Worm (Caenorhabditis elegans): Measurements from ENCODE around the gene C06A1.7.

Gene C06A1.7

DNA sequence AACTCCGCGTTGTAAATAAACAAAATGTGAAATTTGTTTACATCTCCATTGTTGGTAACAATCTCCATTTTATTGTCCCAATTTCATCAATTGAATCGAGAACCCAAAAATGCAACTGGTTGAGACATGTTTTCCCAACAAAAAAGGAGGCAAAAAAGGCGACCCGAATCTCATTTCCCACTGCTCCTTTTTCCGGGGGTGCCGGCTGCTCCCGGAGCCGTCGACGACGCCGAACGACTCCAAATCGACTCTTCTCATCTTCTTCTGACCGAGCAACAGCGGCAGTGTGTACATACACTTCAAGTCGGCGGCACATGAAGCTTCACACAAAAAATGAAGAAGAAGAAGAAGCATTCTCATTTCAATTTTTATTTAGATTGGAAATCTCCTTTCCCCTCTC lies 1.8 kb downstream of the C06A1.7 start:
- TF ChIP-seq cnd-1 (tag; optimal IDR thresholded peaks at IDR 0.05) (no peak), unc-62 (GFP tag; optimal IDR thresholded peaks at IDR 0.05) (no peak), drap-1 (GFP tag; optimal IDR thresholded peaks at IDR 0.05) (no peak), bed-3 (GFP tag; optimal IDR thresholded peaks at IDR 0.05) (no peak), M03D4.4 (tag; optimal IDR thresholded peaks at IDR 0.05) (no peak), nhr-2 (tag; optimal IDR thresholded peaks at IDR 0.05) (no peak), hlh-1 (tag; optimal IDR thresholded peaks at IDR 0.05) (no peak), unc-39 (tag; optimal IDR thresholded peaks at IDR 0.05) (no peak), pha-4 (tag; optimal IDR thresholded peaks at IDR 0.05) (no peak), nhr-76 (tag; optimal IDR thresholded peaks at IDR 0.05) (no peak), nhr-12 (tag; optimal IDR thresholded peaks at IDR 0.05) (no peak), sem-2 (GFP tag; optimal IDR thresholded peaks at IDR 0.05) (no peak), ceh-43 (GFP tag; optimal IDR thresholded peaks at IDR 0.05) (no peak)

DNA sequence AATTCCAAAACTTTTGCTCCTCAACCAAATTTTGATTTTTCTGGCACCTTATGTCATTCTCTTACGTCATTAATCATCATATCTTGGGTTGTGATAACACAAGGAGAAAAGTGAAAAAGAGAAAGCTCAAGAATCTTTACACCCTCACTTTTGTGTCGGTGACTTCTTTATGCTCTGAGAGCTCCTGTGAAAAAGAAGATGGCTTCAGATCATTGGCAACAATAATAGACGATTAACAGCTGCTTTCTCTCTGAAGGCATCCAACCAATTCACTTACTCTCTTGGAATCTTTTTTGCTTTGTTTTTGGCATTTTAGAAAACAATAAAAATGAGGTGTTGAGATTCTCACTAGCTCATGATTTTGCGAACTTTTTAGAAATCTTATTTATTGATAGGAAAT lies 4.8 kb downstream of the C06A1.7 start:
- TF ChIP-seq hlh-1 (tag; optimal IDR thresholded peaks at IDR 0.05) (peak; percentile 76), ceh-43 (GFP tag; optimal IDR thresholded peaks at IDR 0.05) (no peak)

DNA sequence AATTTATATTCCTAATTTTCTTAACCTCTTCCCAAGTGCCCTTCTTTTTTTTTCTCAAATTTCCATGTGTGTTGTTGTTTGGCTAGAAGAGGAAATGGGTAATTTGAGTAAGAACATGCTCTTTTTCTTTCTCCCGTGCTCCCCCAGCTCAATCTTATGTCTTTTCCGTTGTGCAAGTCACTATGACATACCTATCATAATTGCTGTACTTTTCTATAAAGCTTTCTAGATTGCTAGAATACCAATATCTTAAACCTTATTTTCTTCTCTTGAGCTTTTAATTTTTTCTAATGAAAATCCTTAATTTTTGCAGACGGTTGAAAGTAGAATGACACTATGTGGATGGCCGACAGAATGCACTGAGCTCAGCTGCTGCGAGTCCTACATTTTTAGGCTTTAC lies 5.6 kb downstream of the C06A1.7 start, which contains the start of gene txt-13:
Gene txt-13, plus strand, starts transcription at position 301 of the 400 bp plus-strand sequence.
- no peak for TF ChIP-seq ceh-43 (GFP tag; optimal IDR thresholded peaks at IDR 0.05)
- TF ChIP-seq sem-2 (GFP tag; optimal IDR thresholded peaks at IDR 0.05), result no peak
- no peak for TF ChIP-seq ztf-11 (tag; optimal IDR thresholded peaks at IDR 0.05)
- TF ChIP-seq hlh-1 (tag; optimal IDR thresholded peaks at IDR 0.05), result no peak
- TF ChIP-seq lin-13 (tag; optimal IDR thresholded peaks at IDR 0.05), result no peak
- TF ChIP-seq mls-2 (tag; optimal IDR thresholded peaks at IDR 0.05), result no peak
- no peak for TF ChIP-seq unc-62 (GFP tag; optimal IDR thresholded peaks at IDR 0.05)
- no peak for TF ChIP-seq unc-120 (tag; optimal IDR thresholded peaks at IDR 0.05; ENCODE audit: poor library complexity, severe bottlenecking)
- TF ChIP-seq nhr-28 (tag; optimal IDR thresholded peaks at IDR 0.05), result no peak
- TF ChIP-seq ces-1 (GFP tag; optimal IDR thresholded peaks at IDR 0.05), result no peak
- TF ChIP-seq flh-1 (GFP tag; optimal IDR thresholded peaks at IDR 0.05), result no peak
- TF ChIP-seq ceh-39 (tag; optimal IDR thresholded peaks at IDR 0.05), result no peak

DNA sequence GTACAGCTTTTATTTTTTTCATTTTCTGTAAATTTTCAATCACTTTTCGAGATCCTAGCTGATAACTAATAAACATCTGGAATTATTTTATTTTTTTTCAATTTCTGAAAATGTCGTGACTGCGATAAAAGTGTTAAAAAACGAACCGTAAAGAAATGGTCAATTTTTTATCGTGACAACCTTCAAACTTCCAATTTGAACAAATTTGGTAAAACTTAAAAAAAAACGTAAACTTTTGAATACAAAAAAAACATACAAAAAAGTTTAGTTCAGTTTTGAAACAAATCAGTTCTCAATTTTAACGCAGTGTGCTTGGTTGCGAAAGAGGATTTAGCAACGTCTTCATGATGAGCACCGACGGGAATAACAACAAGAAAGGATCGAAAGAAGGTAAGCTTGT lies 7.3 kb downstream of the C06A1.7 start, which contains the start of gene C06A1.3:
Gene C06A1.3, plus strand, starts transcription at position 301 of the 400 bp plus-strand sequence.
- TF ChIP-seq nhr-28 (tag; optimal IDR thresholded peaks at IDR 0.05) (no peak), lin-13 (tag; optimal IDR thresholded peaks at IDR 0.05) (no peak), hlh-1 (tag; optimal IDR thresholded peaks at IDR 0.05) (no peak), nhr-12 (tag; optimal IDR thresholded peaks at IDR 0.05) (no peak)

DNA sequence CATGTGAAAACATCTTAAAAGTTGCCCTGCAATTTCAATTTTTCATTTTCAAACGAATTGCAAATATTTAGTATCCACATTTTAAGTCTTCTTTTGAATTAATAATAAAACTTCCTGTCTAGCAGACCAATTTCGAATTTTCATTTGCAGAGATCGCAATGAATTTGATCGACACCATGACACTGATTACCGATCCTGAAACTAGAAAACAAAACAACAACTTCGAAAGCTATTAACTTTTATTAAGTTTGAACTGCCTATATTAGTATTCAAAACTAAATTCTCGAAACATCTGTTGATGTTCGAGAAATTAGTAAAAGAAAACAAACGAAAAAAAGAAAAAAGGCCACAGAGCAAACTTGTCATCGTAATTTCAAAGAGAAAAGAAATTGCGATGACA lies 9.5 kb downstream of the C06A1.7 start:
- TF ChIP-seq nhr-12 (tag; optimal IDR thresholded peaks at IDR 0.05) (no peak), cnd-1 (tag; optimal IDR thresholded peaks at IDR 0.05) (no peak), pha-4 (tag; optimal IDR thresholded peaks at IDR 0.05) (no peak), unc-39 (tag; optimal IDR thresholded peaks at IDR 0.05) (no peak), snpc-4 (tag; optimal IDR thresholded peaks at IDR 0.05) (no peak), lsy-2 (tag; optimal IDR thresholded peaks at IDR 0.05) (no peak), ceh-83 (GFP tag; optimal IDR thresholded peaks at IDR 0.05) (no peak)

DNA sequence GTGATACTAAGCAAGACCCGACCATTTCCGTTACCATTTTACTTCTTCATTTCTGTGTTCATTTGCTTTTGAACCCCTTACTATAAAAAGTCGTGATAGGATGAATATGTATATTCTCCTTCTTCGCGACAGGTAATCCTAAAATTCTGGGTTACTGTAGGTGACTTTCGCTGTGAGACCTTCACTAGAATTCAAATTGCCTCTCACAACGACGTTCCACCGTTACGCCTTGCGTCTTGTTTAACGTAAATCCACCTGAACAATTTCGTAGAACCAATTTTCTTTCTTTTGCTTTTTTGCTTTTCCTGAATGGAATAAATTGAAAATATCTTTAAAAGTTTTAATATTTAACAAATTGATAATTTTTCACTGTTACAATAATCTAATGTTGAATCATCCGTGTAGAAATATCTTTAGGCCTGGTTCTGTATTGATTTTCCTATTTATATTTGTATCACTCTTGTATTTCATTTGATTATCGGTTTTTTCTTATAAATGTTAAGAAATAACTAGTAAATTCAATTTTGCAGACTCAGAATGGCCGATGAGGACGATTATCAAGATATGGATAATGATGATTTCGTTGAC lies 14.2 kb downstream of the C06A1.7 start, which contains the start of gene rpb-6:
Gene rpb-6, plus strand, starts transcription at position 538 of the 588 bp plus-strand sequence.
- no peak for TF ChIP-seq M03D4.4 (tag; optimal IDR thresholded peaks at IDR 0.05)
- no peak for TF ChIP-seq sptf-1 (tag; optimal IDR thresholded peaks at IDR 0.05)
- no peak for TF ChIP-seq tbx-8 (GFP tag; optimal IDR thresholded peaks at IDR 0.05)
- no peak for TF ChIP-seq bed-3 (GFP tag; optimal IDR thresholded peaks at IDR 0.05)
- TF ChIP-seq lsy-2 (tag; optimal IDR thresholded peaks at IDR 0.05), result peak; percentile 70
- peak; percentile 9 for TF ChIP-seq lin-13 (tag; optimal IDR thresholded peaks at IDR 0.05)

DNA sequence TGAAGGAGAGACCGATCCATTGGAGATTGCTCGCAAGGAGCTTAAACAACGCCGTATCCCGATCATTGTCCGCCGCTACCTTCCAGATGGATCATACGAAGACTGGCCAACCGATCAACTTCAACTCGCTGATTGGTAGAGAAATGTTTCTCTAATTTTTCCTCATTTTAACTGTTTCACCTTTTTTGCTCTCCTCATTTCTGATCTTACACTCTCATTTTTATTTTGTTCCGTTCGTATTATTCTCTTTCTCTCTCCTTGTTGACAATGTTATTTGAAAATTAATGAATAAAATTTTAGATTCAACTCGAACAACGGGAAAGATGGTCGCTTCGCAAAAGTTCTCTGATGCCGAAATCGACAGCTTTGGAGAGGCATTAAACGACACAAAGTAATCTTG lies 15.0 kb downstream of the C06A1.7 start, which contains the start of gene dohh-1:
Gene dohh-1, plus strand, starts transcription at position 301 of the 400 bp plus-strand sequence.
- TF ChIP-seq lin-32 (GFP tag; optimal IDR thresholded peaks at IDR 0.05) (no peak), ceh-43 (GFP tag; optimal IDR thresholded peaks at IDR 0.05) (no peak), unc-62 (GFP tag; optimal IDR thresholded peaks at IDR 0.05) (no peak), ceh-83 (GFP tag; optimal IDR thresholded peaks at IDR 0.05) (no peak), nhr-237 (tag; optimal IDR thresholded peaks at IDR 0.05) (no peak), elt-3 (tag; optimal IDR thresholded peaks at IDR 0.05) (no peak), mab-5 (tag; optimal IDR thresholded peaks at IDR 0.05) (no peak), unc-120 (tag; optimal IDR thresholded peaks at IDR 0.05; ENCODE audit: poor library complexity, severe bottlenecking) (no peak), ham-2 (GFP tag; optimal IDR thresholded peaks at IDR 0.05) (no peak), flh-1 (GFP tag; optimal IDR thresholded peaks at IDR 0.05) (no peak), nhr-76 (tag; optimal IDR thresholded peaks at IDR 0.05) (no peak), sptf-1 (tag; optimal IDR thresholded peaks at IDR 0.05) (no peak), lsy-2 (tag; optimal IDR thresholded peaks at IDR 0.05) (no peak), tbx-8 (GFP tag; optimal IDR thresholded peaks at IDR 0.05) (no peak), nhr-28 (tag; optimal IDR thresholded peaks at IDR 0.05) (no peak)
